Worm (Caenorhabditis elegans) whole organism, young adult: ENCODE results near the gene col-90.

ENCODE experiments used
- B0336.3 ChIP-seq: fragments of 200-800 bp; sonication (Bioruptor generic); IDR thresholded peaks from 2 replicates; pipeline ENCODE4 v1.3.6; 2022; ENCODE audit warnings: missing genetic modification characterization, missing compliant biosample characterization
- C06A6.2 ChIP-seq: fragments of 200-800 bp; sonication (Bioruptor generic); conservative IDR thresholded peaks from 2 replicates; pipeline ENCODE4 v1.3.6; 2022; ENCODE audit warnings: missing genetic modification characterization, missing compliant biosample characterization
- D2030.7 ChIP-seq: fragments of 200-800 bp; sonication (Bioruptor generic); IDR thresholded peaks from 2 replicates; pipeline ENCODE4 v1.3.6; 2022; ENCODE audit warnings: missing genetic modification reagents, missing genetic modification characterization, missing compliant biosample characterization
- F10E7.11 ChIP-seq: sonication (generic microtip); optimal IDR thresholded peaks from 2 replicates; lab custom pipeline; 2017; ENCODE audit warnings: mild to moderate bottlenecking, missing genetic modification characterization, moderate library complexity, missing compliant biosample characterization
- F22D6.2 ChIP-seq: sonication (generic microtip); optimal IDR thresholded peaks from 2 replicates; lab custom pipeline; 2016; ENCODE audit warnings: mild to moderate bottlenecking, missing genetic modification characterization, missing compliant biosample characterization
- F55B11.4 ChIP-seq: sonication (generic microtip); optimal IDR thresholded peaks from 2 replicates; lab custom pipeline; 2016; ENCODE audit warnings: missing compliant biosample characterization, missing genetic modification characterization, borderline replicate concordance; ENCODE audit not compliant: insufficient read depth
- T07F8.4 ChIP-seq: sonication (generic microtip); optimal IDR thresholded peaks from 2 replicates; lab custom pipeline; 2016; ENCODE audit warnings: mild to moderate bottlenecking, missing genetic modification characterization, moderate library complexity, missing compliant biosample characterization
- Y53G8AR.9 ChIP-seq: fragments of 200-800 bp; sonication (Bioruptor generic); conservative IDR thresholded peaks from 2 replicates; pipeline ENCODE4 v1.3.6; 2022; ENCODE audit warnings: missing genetic modification reagents, missing genetic modification characterization, missing compliant biosample characterization
- attf-3 ChIP-seq: fragments of 200-800 bp; sonication (Bioruptor generic); conservative IDR thresholded peaks from 2 replicates; pipeline ENCODE4 v1.3.6; 2022; ENCODE audit warnings: missing genetic modification reagents, missing genetic modification characterization, missing compliant biosample characterization
- attf-6 ChIP-seq: fragments of 200-800 bp; sonication (Bioruptor generic); IDR thresholded peaks from 2 replicates; pipeline ENCODE4 v1.3.6; 2022; ENCODE audit warnings: missing genetic modification reagents, missing genetic modification characterization, missing compliant biosample characterization
- bed-1 ChIP-seq: fragments of 200-800 bp; sonication (Bioruptor generic); IDR thresholded peaks from 2 replicates; pipeline ENCODE4 v1.3.6; 2022; ENCODE audit warnings: missing genetic modification reagents, missing genetic modification characterization, missing compliant biosample characterization
- bed-2 ChIP-seq: fragments of 200-800 bp; sonication (Bioruptor generic); IDR thresholded peaks from 2 replicates; pipeline ENCODE4 v1.3.6; 2022; ENCODE audit warnings: missing genetic modification reagents, missing genetic modification characterization, missing compliant biosample characterization
- ceh-79 ChIP-seq: sonication (generic microtip); optimal IDR thresholded peaks from 2 replicates; lab custom pipeline; 2017; ENCODE audit warnings: mild to moderate bottlenecking, missing genetic modification characterization, missing compliant biosample characterization
- ceh-91 ChIP-seq: fragments of 200-800 bp; sonication (Bioruptor generic); IDR thresholded peaks from 2 replicates; pipeline ENCODE4 v1.3.6; 2022; ENCODE audit warnings: missing genetic modification reagents, missing genetic modification characterization, missing compliant biosample characterization
- chd-7 ChIP-seq: sonication (generic microtip); optimal IDR thresholded peaks from 2 replicates; lab custom pipeline; 2016; ENCODE audit warnings: mild to moderate bottlenecking, missing genetic modification characterization, moderate library complexity, missing compliant biosample characterization
- dox-1 ChIP-seq: fragments of 200-800 bp; sonication (Bioruptor generic); IDR thresholded peaks from 2 replicates; pipeline ENCODE4 v1.3.6; 2022; ENCODE audit warnings: missing genetic modification reagents, missing genetic modification characterization, missing compliant biosample characterization
- egl-44 ChIP-seq: fragments of 200-800 bp; sonication (Bioruptor generic); IDR thresholded peaks from 2 replicates; pipeline ENCODE4 v1.3.6; 2022; ENCODE audit warnings: missing genetic modification reagents, missing genetic modification characterization, missing compliant biosample characterization
- fkh-3 ChIP-seq: sonication (generic microtip); optimal IDR thresholded peaks from 2 replicates; lab custom pipeline; 2016; ENCODE audit warnings: mild to moderate bottlenecking, missing genetic modification characterization, missing compliant biosample characterization
- hlh-26 ChIP-seq: fragments of 200-800 bp; sonication (Bioruptor generic); conservative IDR thresholded peaks from 2 replicates; pipeline ENCODE4 v1.3.6; 2022; ENCODE audit warnings: missing genetic modification reagents, missing genetic modification characterization, missing compliant biosample characterization
- hmg-1.2 ChIP-seq: fragments of 200-800 bp; sonication (Bioruptor generic); IDR thresholded peaks from 2 replicates; pipeline ENCODE4 v1.3.6; 2022; ENCODE audit warnings: missing genetic modification reagents, missing genetic modification characterization, missing compliant biosample characterization
- hsf-1 ChIP-seq: fragments of 200-800 bp; sonication (Bioruptor generic); IDR thresholded peaks from 2 replicates; pipeline ENCODE4 v1.3.6; 2022; ENCODE audit warnings: missing genetic modification reagents, missing genetic modification characterization, missing compliant biosample characterization
- let-526 ChIP-seq: fragments of 200-800 bp; sonication (Bioruptor generic); IDR thresholded peaks from 2 replicates; pipeline ENCODE4 v1.3.6; 2022; ENCODE audit warnings: missing genetic modification reagents, missing genetic modification characterization, missing compliant biosample characterization
- let-607 ChIP-seq, 2 experiments: fragments of 200-800 bp in 1 of 2; sonication (Bioruptor generic) in 1 of 2; sonication (generic microtip) in 1 of 2; optimal IDR thresholded peaks; 2 replicates each; lab custom pipeline; 2016 to 2018; ENCODE audit warnings: mild to moderate bottlenecking in 2 of 2, missing compliant biosample characterization in 2 of 2, missing genetic modification characterization in 2 of 2, moderate library complexity in 2 of 2, missing genotype in 1 of 2
- lsy-27 ChIP-seq: sonication (generic microtip); optimal IDR thresholded peaks from 2 replicates; lab custom pipeline; 2017; ENCODE audit warnings: missing genetic modification characterization, mild to moderate bottlenecking, missing compliant biosample characterization, antibody characterized with exemption, missing genotype, borderline replicate concordance; ENCODE audit not compliant: insufficient read depth
- madf-8 ChIP-seq: fragments of 200-800 bp; sonication (Bioruptor generic); conservative IDR thresholded peaks from 2 replicates; pipeline ENCODE4 v1.3.6; 2022; ENCODE audit warnings: missing genetic modification reagents, missing genetic modification characterization, missing compliant biosample characterization
- nfya-1 ChIP-seq: sonication (generic microtip); optimal IDR thresholded peaks from 2 replicates; lab custom pipeline; 2017; ENCODE audit warnings: antibody characterized with exemption, missing compliant biosample characterization, missing genetic modification characterization, borderline replicate concordance; ENCODE audit not compliant: insufficient read depth
- nhr-120 ChIP-seq: fragments of 200-800 bp; sonication (Bioruptor generic); IDR thresholded peaks from 2 replicates; pipeline ENCODE4 v1.3.6; 2022; ENCODE audit warnings: missing genetic modification characterization, missing compliant biosample characterization
- repo-1 ChIP-seq: sonication (generic microtip); optimal IDR thresholded peaks from 2 replicates; lab custom pipeline; 2017; ENCODE audit warnings: mild to moderate bottlenecking, missing genetic modification characterization, missing compliant biosample characterization
- rpc-1 ChIP-seq, 2 experiments: fragments of 150-350 bp in 1 of 2; sonication (generic microtip) in 1 of 2; optimal IDR thresholded peaks; 2 replicates each; lab custom pipeline; 2014 to 2018; ENCODE audit warnings: missing biosample characterization in 1 of 2, missing genetic modification characterization in 1 of 2, missing genetic modification reagents in 1 of 2, missing genotype in 1 of 2
- sdz-38 ChIP-seq: sonication (generic microtip); optimal IDR thresholded peaks from 2 replicates; lab custom pipeline; 2016; ENCODE audit warnings: missing genotype, missing genetic modification characterization, missing compliant biosample characterization
- snpc-1.1 ChIP-seq: sonication (generic microtip); optimal IDR thresholded peaks from 2 replicates; lab custom pipeline; 2017; ENCODE audit warnings: missing genetic modification characterization, mild to moderate bottlenecking, missing compliant biosample characterization, antibody characterized with exemption, moderate library complexity, missing genotype, missing genetic modification reagents; ENCODE audit not compliant: insufficient read depth
- snpc-1.3 ChIP-seq: sonication (generic microtip); optimal IDR thresholded peaks from 2 replicates; lab custom pipeline; 2017; ENCODE audit warnings: missing genetic modification characterization, mild to moderate bottlenecking, missing compliant biosample characterization, antibody characterized with exemption, moderate library complexity, missing genotype, missing genetic modification reagents; ENCODE audit not compliant: insufficient read depth
- snpc-4 ChIP-seq, 5 experiments: fragments of 150-350 bp in 1 of 5; sonication (generic microtip) in 4 of 5; optimal IDR thresholded peaks; 2 replicates each; lab custom pipeline; 2014 to 2018; ENCODE audit warnings: missing genetic modification characterization in 5 of 5, missing biosample characterization in 3 of 5, antibody characterized with exemption in 2 of 5, mild to moderate bottlenecking in 2 of 5, missing compliant biosample characterization in 2 of 5, missing genotype in 2 of 5, moderate library complexity in 2 of 5, missing genetic modification reagents in 1 of 5
- somi-1 ChIP-seq: fragments of 200-800 bp; sonication (Bioruptor generic); optimal IDR thresholded peaks from 2 replicates; lab custom pipeline; 2018; ENCODE audit warnings: mild to moderate bottlenecking, missing genetic modification characterization, missing compliant biosample characterization
- xnd-1 ChIP-seq: sonication (generic microtip); optimal IDR thresholded peaks from 2 replicates; lab custom pipeline; 2016; ENCODE audit warnings: missing genotype, missing genetic modification reagents, missing genetic modification characterization, missing compliant biosample characterization
- ztf-26 ChIP-seq: sonication (generic microtip); optimal IDR thresholded peaks from 2 replicates; lab custom pipeline; 2017; ENCODE audit warnings: missing genetic modification characterization, missing compliant biosample characterization

Gene col-90

DNA sequence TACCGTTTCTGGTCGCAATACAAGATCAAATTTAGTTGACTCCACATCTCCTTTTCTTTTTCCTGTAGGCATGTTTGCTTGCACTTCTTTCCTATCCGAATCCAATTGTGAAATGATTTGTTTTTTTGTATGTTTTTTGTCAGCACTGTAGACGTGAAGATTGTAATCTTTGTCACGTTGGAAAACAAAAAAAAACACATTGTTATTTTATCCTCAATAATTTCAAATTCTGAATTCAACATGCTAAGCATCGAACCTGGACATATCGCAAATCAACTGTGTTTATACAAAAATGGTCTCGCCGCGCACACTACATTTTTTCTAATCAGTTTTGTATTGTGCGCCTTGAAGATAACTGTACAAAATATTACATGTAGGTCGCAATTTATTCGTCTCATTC, 35.1 kb upstream of the col-90 start, which contains the start of gene ZK688.12:
TSS of gene ZK688.12 (minus strand) at position 101 of the 400 bp plus-strand sequence.
- no peak for TF ChIP-seq F22D6.2
- no peak for TF ChIP-seq somi-1 (GFP tag; lab: Kevin White, UChicago)
- TF ChIP-seq snpc-1.3 = no peak
- TF ChIP-seq snpc-4 (GFP tag; optimal IDR thresholded peaks at IDR 0.05; lab: Kevin White, UChicago) = no peak
- TF ChIP-seq snpc-4 (tag; optimal IDR thresholded peaks at IDR 0.05; lab: Kevin White, UChicago) = no peak
- no peak for TF ChIP-seq bed-1 (GFP tag; lab: Robert Waterston, UW)
- no peak for TF ChIP-seq hsf-1 (GFP tag; lab: Robert Waterston, UW)
- TF ChIP-seq bed-2 = no peak
- no peak for TF ChIP-seq hlh-26 (GFP tag; lab: Robert Waterston, UW)
- no peak for TF ChIP-seq Y53G8AR.9 (GFP tag; lab: Robert Waterston, UW)
- no peak for TF ChIP-seq attf-6 (GFP tag; lab: Robert Waterston, UW)
- TF ChIP-seq fkh-3 (tag; lab: Kevin White, UChicago) = no peak
- no peak for TF ChIP-seq F10E7.11 (tag; lab: Kevin White, UChicago)
- TF ChIP-seq lsy-27 (tag; lab: Kevin White, UChicago) = no peak
- TF ChIP-seq snpc-1.1 (tag; lab: Kevin White, UChicago) = no peak
- no peak for TF ChIP-seq nhr-120 (GFP tag; lab: Robert Waterston, UW)
- TF ChIP-seq rpc-1 (optimal IDR thresholded peaks at IDR 0.05; lab: Kevin White, UChicago) = no peak
- no peak for TF ChIP-seq rpc-1 (tag; optimal IDR thresholded peaks at IDR 0.05; lab: Kevin White, UChicago)
- no peak for TF ChIP-seq D2030.7
- TF ChIP-seq, all 124 proteins: peak for 0

DNA sequence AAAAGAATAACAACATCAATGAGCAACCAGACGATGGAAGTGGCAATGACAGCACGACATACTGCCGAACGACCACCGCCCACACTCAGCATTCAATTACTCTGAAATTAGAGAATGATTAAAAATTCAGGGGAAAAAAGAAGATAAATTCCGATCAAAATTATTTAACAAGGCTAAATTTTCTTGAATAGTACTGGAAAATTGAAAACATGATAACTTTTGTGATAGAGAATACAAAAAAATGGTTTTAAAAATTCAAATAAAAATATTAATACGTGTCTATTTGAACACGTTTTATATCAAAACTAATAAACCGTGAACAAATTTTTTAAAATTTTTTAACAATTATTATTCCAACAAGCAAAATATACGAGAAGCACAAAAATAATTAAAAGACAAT, 31.0 kb upstream of the col-90 start, which contains the start of gene gly-3:
TSS of gene gly-3 (minus strand) at position 101 of the 400 bp plus-strand sequence.
- TF ChIP-seq B0336.3 (no peak), ceh-79 (tag; lab: Kevin White, UChicago) (no peak), attf-3 (GFP tag; lab: Robert Waterston, UW) (no peak), T07F8.4 (no peak), sdz-38 (tag; lab: Kevin White, UChicago) (no peak), egl-44 (GFP tag; lab: Robert Waterston, UW) (no peak), repo-1 (tag; lab: Kevin White, UChicago) (no peak), C06A6.2 (GFP tag; lab: Robert Waterston, UW) (no peak), hmg-1.2 (no peak)
- TF ChIP-seq, all 124 proteins: peak for 0

DNA sequence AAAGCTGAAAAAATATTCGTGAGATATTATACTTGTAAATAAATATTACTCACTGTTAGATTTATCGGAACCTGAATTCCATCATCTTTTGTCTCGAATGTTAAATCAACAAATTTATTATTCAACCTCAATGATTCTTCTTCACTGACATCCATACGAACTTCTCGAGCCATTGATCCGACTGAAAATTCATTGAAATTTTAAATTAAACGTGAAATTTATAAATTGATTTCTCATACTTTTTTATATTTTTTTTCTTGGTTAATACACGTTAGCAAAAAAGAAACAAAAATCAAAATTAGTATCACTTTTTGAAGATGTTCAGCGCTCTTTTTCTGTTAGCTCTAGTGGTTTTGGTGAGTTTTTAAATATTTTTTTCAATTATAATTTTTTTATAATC, 28.8 kb upstream of the col-90 start, which contains the start of gene C29E4.14:
TSS of gene C29E4.14 (plus strand) at position 301 of the 400 bp plus-strand sequence.
- TF ChIP-seq rpc-1 (optimal IDR thresholded peaks at IDR 0.05; lab: Kevin White, UChicago) (no peak), rpc-1 (tag; optimal IDR thresholded peaks at IDR 0.05; lab: Kevin White, UChicago) (no peak), F55B11.4 (tag; lab: Kevin White, UChicago) (no peak), dox-1 (GFP tag; lab: Robert Waterston, UW) (no peak), ceh-91 (GFP tag; lab: Robert Waterston, UW) (no peak), nfya-1 (tag; lab: Kevin White, UChicago) (no peak), xnd-1 (no peak), let-607 (tag; optimal IDR thresholded peaks at IDR 0.05; lab: Kevin White, UChicago) (no peak), ztf-26 (tag; lab: Kevin White, UChicago) (no peak), let-526 (GFP tag; lab: Robert Waterston, UW) (no peak), chd-7 (tag; lab: Kevin White, UChicago) (no peak), madf-8 (no peak)
